Worm (Caenorhabditis elegans) whole organism, L1 larva: ENCODE results near the gene acy-1.
A peak's percentile ranks its signal among the peaks of the same experiment; 100 is the strongest.

Experiments used
- F16B12.6 ChIP-seq: fragments of 150-350 bp; optimal IDR thresholded peaks from 2 replicates; lab custom pipeline; 2014; ENCODE audit warnings: missing biosample characterization, missing genetic modification characterization
- aly-2 ChIP-seq: fragments of 150-350 bp; optimal IDR thresholded peaks from 2 replicates; lab custom pipeline; 2014; ENCODE audit warnings: missing biosample characterization, missing genetic modification characterization
- efl-1 ChIP-seq, 4 experiments: fragments of 150-350 bp; optimal IDR thresholded peaks in 3 of 4; peaks in 1 of 4; 1 replicate in 1 of 4; 2 replicates in 3 of 4; lab custom pipeline; 2014; ENCODE audit warnings: missing biosample characterization in 2 of 4, missing genetic modification characterization in 2 of 4, missing genetic modification reagents in 2 of 4
- fos-1 ChIP-seq: fragments of 150-350 bp; optimal IDR thresholded peaks from 2 replicates; lab custom pipeline; 2014; ENCODE audit warnings: missing biosample characterization, missing genetic modification characterization
- hlh-4 ChIP-seq: sonication (generic microtip); optimal IDR thresholded peaks from 2 replicates; lab custom pipeline; 2016; ENCODE audit warnings: mild to moderate bottlenecking, missing genetic modification characterization, missing compliant biosample characterization
- irx-1 ChIP-seq: sonication (generic microtip); optimal IDR thresholded peaks from 2 replicates; lab custom pipeline; 2016; ENCODE audit warnings: missing genetic modification characterization, missing compliant biosample characterization
- jun-1 ChIP-seq: fragments of 150-350 bp; optimal IDR thresholded peaks from 2 replicates; lab custom pipeline; 2014; ENCODE audit warnings: missing biosample characterization, missing genetic modification reagents, missing genetic modification characterization
- lin-39 ChIP-seq: fragments of 150-350 bp; optimal IDR thresholded peaks from 2 replicates; lab custom pipeline; 2014; ENCODE audit warnings: missing biosample characterization, missing genetic modification reagents, missing genetic modification characterization
- nhr-11 ChIP-seq: fragments of 150-350 bp; optimal IDR thresholded peaks from 2 replicates; lab custom pipeline; 2014; ENCODE audit warnings: missing biosample characterization, missing genetic modification characterization
- nhr-12 ChIP-seq: sonication (generic microtip); optimal IDR thresholded peaks from 2 replicates; lab custom pipeline; 2017; ENCODE audit warnings: missing biosample characterization, missing genetic modification characterization
- pag-3 ChIP-seq: sonication (generic microtip); optimal IDR thresholded peaks from 2 replicates; lab custom pipeline; 2017; ENCODE audit warnings: missing genetic modification characterization, mild to moderate bottlenecking, missing compliant biosample characterization, antibody characterized with exemption, borderline replicate concordance; ENCODE audit not compliant: insufficient read depth
- skn-1 ChIP-seq: fragments of 150-350 bp; optimal IDR thresholded peaks from 2 replicates; lab custom pipeline; 2014; ENCODE audit warnings: missing biosample characterization, missing genetic modification characterization
- zag-1 ChIP-seq: fragments of 150-350 bp; optimal IDR thresholded peaks from 2 replicates; lab custom pipeline; 2014; ENCODE audit warnings: missing biosample characterization, missing genetic modification characterization
- ztf-11 ChIP-seq, 2 experiments: sonication (generic microtip); optimal IDR thresholded peaks; 2 replicates each; lab custom pipeline; 2016 to 2017; ENCODE audit warnings: missing genetic modification characterization in 2 of 2, missing biosample characterization in 1 of 2, missing compliant biosample characterization in 1 of 2

- TF ChIP-seq irx-1 (tag; lab: Kevin White, UChicago) = peak; percentile 85
- TF ChIP-seq lin-39 (tag; lab: Kevin White, UChicago) = peak; percentile 77
- TF ChIP-seq pag-3 (tag; lab: Kevin White, UChicago) = no peak
- TF ChIP-seq nhr-12 (tag; lab: Kevin White, UChicago) = no peak
- TF ChIP-seq F16B12.6 = peak; percentile 71
- peak in 1 of 2 experiments; percentile 72 for TF ChIP-seq ztf-11 (tag; optimal IDR thresholded peaks at IDR 0.05; lab: Kevin White, UChicago)
- TF ChIP-seq aly-2 (tag; lab: Kevin White, UChicago) = peak; percentile 66
- peak; percentile 88 for TF ChIP-seq fos-1 (tag; lab: Kevin White, UChicago)
- TF ChIP-seq skn-1 (tag; lab: Kevin White, UChicago) = peak; percentile 76
- TF ChIP-seq efl-1 (optimal IDR thresholded peaks at IDR 0.05; lab: Kevin White, UChicago) = peak; percentile 94 to 95
- peak; percentile 88 to 99 for TF ChIP-seq efl-1 (GFP tag; optimal IDR thresholded peaks at IDR 0.05 in 1 of 2; lab: Kevin White, UChicago)
- TF ChIP-seq nhr-11 = peak; percentile 74
- peak; percentile 90 for TF ChIP-seq jun-1 (tag; lab: Kevin White, UChicago)
- no peak for TF ChIP-seq hlh-4 (tag; lab: Kevin White, UChicago)
- TF ChIP-seq zag-1 (tag; lab: Kevin White, UChicago) = no peak
These were observed 32.2 kb downstream of the acy-1 start, which contains the start of the genes rps-0 and rbg-3 for ce11 chrIII:4754001-4754561.
